Fruit fly (Drosophila melanogaster) whole organism, embryonic: ENCODE data around the gene CG14450.

Source experiments
- CG11456 ChIP-seq: fragments of 200-800 bp; sonication (Bioruptor generic); IDR thresholded peaks from 3 replicates; pipeline ENCODE4 v1.3.6; 2022; ENCODE audit warnings: missing biosample characterization, missing genetic modification characterization
- CG14710 ChIP-seq: fragments of 200-800 bp; sonication (Bioruptor generic); optimal IDR thresholded peaks from 3 replicates; lab custom pipeline; 2019; ENCODE audit warnings: missing biosample characterization, mild to moderate bottlenecking, missing genetic modification characterization, moderate library complexity
- CG15073 ChIP-seq: fragments of 200-800 bp; sonication (Bioruptor generic); optimal IDR thresholded peaks from 2 replicates; lab custom pipeline; 2016; ENCODE audit warnings: missing biosample characterization, missing genetic modification characterization
- CG15601 ChIP-seq: fragments of 200-800 bp; sonication (Bioruptor generic); optimal IDR thresholded peaks from 3 replicates; lab custom pipeline; 2019; ENCODE audit warnings: missing biosample characterization, mild to moderate bottlenecking, missing genetic modification characterization, moderate library complexity
- CG2199 ChIP-seq: fragments of 200-800 bp; sonication (Bioruptor generic); IDR thresholded peaks from 3 replicates; pipeline ENCODE4 v1.3.6; 2022; ENCODE audit warnings: missing biosample characterization, missing genetic modification characterization
- CG8388 ChIP-seq: fragments of 200-800 bp; sonication (Bioruptor generic); optimal IDR thresholded peaks from 2 replicates; lab custom pipeline; 2019; ENCODE audit warnings: missing biosample characterization, mild to moderate bottlenecking, missing genetic modification characterization, moderate library complexity
- CTCF ChIP-seq: fragments of 200-800 bp; sonication (Bioruptor generic); optimal IDR thresholded peaks from 2 replicates; lab custom pipeline; 2017; ENCODE audit warnings: missing biosample characterization, mild to moderate bottlenecking, missing genetic modification characterization, moderate library complexity
- exex ChIP-seq: fragments of 200-800 bp; sonication (Bioruptor generic); optimal IDR thresholded peaks from 4 replicates; lab custom pipeline; 2018; ENCODE audit warnings: missing biosample characterization, mild to moderate bottlenecking, missing genetic modification characterization, moderate library complexity
- grn ChIP-seq: fragments of 200-800 bp; sonication (Bioruptor generic); optimal IDR thresholded peaks from 3 replicates; lab custom pipeline; 2017; ENCODE audit warnings: missing biosample characterization, missing genetic modification characterization
- vvl ChIP-seq: fragments of 200-800 bp; sonication (Bioruptor generic); IDR thresholded peaks from 2 replicates; pipeline ENCODE4 v1.3.6; 2022; ENCODE audit warnings: missing biosample characterization, missing genetic modification characterization

CG14450 gene

DNA sequence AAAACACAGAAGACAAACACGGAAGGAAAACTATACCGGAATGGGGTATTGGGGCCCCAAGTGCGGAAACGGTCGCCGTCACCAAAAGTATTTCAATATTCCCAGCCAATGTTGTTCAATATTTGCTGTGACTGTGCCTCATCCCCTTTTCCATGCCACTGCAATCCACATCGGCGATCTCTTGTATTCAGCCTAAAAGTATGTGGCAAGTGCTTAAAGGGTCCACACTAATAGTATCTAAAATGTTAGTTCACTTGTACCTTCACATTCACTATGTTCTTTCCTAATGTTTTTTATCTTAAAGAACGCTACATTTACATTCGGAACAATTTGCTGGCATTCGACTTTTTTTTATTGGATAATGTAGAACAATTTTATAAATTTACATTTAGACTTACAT lies 46.7 kb downstream of the CG14450 start:
- no peak for TF ChIP-seq exex (tag; lab: Kevin White, UChicago)
- no peak for TF ChIP-seq CG11456 (GFP tag; lab: Robert Waterston, UW)
- TF ChIP-seq vvl (GFP tag; lab: Robert Waterston, UW), result no peak
- peak; percentile 71 for TF ChIP-seq grn (GFP tag; lab: Kevin White, UChicago)
- peak; percentile 83 for TF ChIP-seq CG15601 (tag; lab: Kevin White, UChicago)
- peak; percentile 75 for TF ChIP-seq CG8388 (GFP tag; lab: Kevin White, UChicago)
- TF ChIP-seq CG15073, result peak; percentile 73
- peak; percentile 11 for TF ChIP-seq CG14710 (tag; lab: Kevin White, UChicago)
- peak; percentile 62 for TF ChIP-seq CTCF (GFP tag; lab: Kevin White, UChicago)
- peak; percentile 70; the same call in 2 of the 3 replicates for TF ChIP-seq CG2199
